Fruit fly (Drosophila melanogaster): ENCODE data around the gene mRpL9.

Gene mRpL9

DNA sequence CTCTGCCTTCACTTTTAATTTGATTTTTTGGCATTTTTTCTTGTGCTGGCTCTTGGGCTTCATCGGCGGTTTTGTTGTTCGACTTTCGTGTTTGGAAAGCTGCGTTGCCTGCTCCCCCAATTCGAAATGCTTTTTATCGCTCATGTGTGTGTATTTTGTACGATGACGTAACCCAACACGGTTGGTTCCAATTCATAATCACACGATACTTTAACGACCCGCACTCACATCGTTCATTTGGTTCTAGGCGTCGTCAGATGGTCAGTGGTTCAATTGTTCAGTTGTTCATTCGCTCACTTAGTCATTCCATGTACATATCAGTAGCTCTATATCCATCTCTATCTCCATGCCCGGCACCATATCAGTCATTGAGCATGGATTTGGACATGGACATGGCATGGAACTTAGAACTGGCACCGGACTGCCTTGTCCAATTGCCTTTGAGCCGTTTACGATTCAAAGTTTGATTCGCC, 36.6 kb upstream of the mRpL9 start (continued):
- TF ChIP-seq row (GFP tag; IDR thresholded peaks at IDR 0.05), result peak; percentile 3; the same call in 1 of the 3 replicates
- TF ChIP-seq so (GFP tag; IDR thresholded peaks at IDR 0.05), result 0 out of 3 replicates have a peak, but pooled peaks have one; percentile 28
- TF ChIP-seq CG15514 (GFP tag; optimal IDR thresholded peaks at IDR 0.05), result peak; percentile 73
- no peak for TF ChIP-seq HLH54F (GFP tag; optimal IDR thresholded peaks at IDR 0.05)
- no peak for TF ChIP-seq Neu2 (GFP tag; optimal IDR thresholded peaks at IDR 0.05; ENCODE audit: borderline replicate concordance)
- TF ChIP-seq D19B (GFP tag; optimal IDR thresholded peaks at IDR 0.05), result no peak
- TF ChIP-seq CG13894 (tag; optimal IDR thresholded peaks at IDR 0.05), result peak; percentile 37

DNA sequence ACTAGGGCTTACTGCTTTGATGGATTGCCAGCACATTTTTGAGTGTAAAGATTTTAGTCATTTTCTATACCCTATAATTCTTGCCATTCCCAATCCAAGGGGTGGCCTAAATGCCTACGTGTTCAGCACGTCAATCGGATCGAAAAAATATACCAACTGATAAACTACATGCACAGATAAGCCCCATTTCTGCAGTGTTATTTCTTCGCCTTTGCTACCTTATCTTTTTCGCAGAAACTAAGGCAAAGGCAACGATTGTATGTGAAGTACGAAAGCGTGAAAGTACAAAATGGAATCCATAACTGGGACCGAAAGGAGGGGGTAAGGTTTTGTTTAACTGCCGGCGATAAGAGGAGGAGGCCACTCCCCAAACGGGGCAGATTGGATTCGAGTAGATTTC, 32.6 kb upstream of the mRpL9 start:
- TF ChIP-seq CG10274 (GFP tag; optimal IDR thresholded peaks at IDR 0.05) (no peak), eve (GFP tag; optimal IDR thresholded peaks at IDR 0.05) (peak in 1 of 2 experiments; percentile 2), exex (tag; optimal IDR thresholded peaks at IDR 0.05) (peak; percentile 67), sisA (GFP tag; IDR thresholded peaks at IDR 0.05) (no peak), CG18599 (GFP tag; optimal IDR thresholded peaks at IDR 0.05) (no peak), crp (GFP tag; optimal IDR thresholded peaks at IDR 0.05) (no peak), Dref (GFP tag; IDR thresholded peaks at IDR 0.05) (no peak), CG7556 (GFP tag; optimal IDR thresholded peaks at IDR 0.05) (no peak), dm (GFP tag; optimal IDR thresholded peaks at IDR 0.05) (no peak), NK7.1 (GFP tag; optimal IDR thresholded peaks at IDR 0.05) (no peak), GATAe (GFP tag; conservative IDR thresholded peaks at IDR 0.05) (peak; percentile 42; the same call in 1 of the 2 replicates), Hr78 (GFP tag; optimal IDR thresholded peaks at IDR 0.05) (no peak), grn (GFP tag; optimal IDR thresholded peaks at IDR 0.05) (peak; percentile 27), CG32532 (GFP tag; IDR thresholded peaks at IDR 0.05) (peak; percentile 5; the same call in 1 of the 2 replicates), sr (GFP tag; IDR thresholded peaks at IDR 0.05) (no peak), mirr (GFP tag; optimal IDR thresholded peaks at IDR 0.05) (peak; percentile 15), sd (tag; optimal IDR thresholded peaks at IDR 0.05) (no peak), CG1602 (GFP tag; optimal IDR thresholded peaks at IDR 0.05) (no peak), CG31224 (GFP tag; IDR thresholded peaks at IDR 0.05) (no peak), bigmax (GFP tag; optimal IDR thresholded peaks at IDR 0.05) (no peak), Ada2b (GFP tag; IDR thresholded peaks at IDR 0.05) (no peak), Dp (GFP tag; optimal IDR thresholded peaks at IDR 0.05) (no peak), CG13287 (GFP tag; IDR thresholded peaks at IDR 0.05; ENCODE audit: partially characterized antibody) (0 out of 2 replicates have a peak, but pooled peaks have one; percentile 14), CG34376 (GFP tag; optimal IDR thresholded peaks at IDR 0.05) (peak; percentile 44), D19B (GFP tag; optimal IDR thresholded peaks at IDR 0.05) (peak; percentile 17), Med (GFP tag) (peak; percentile 64), lab (GFP tag; optimal IDR thresholded peaks at IDR 0.05) (peak; percentile 46), chinmo (GFP tag; IDR thresholded peaks at IDR 0.05; ENCODE audit: partially characterized antibody) (peak; percentile 87; the same call in 3 of the 4 replicates), wdn (GFP tag; IDR thresholded peaks at IDR 0.05) (0 out of 2 replicates have a peak, but pooled peaks have one; percentile 8), repo (GFP tag; optimal IDR thresholded peaks at IDR 0.05) (no peak), Fer1 (GFP tag; optimal IDR thresholded peaks at IDR 0.05) (peak; percentile 13), CG1233 (GFP tag; optimal IDR thresholded peaks at IDR 0.05) (no peak), BtbVII (GFP tag; optimal IDR thresholded peaks at IDR 0.05) (no peak), mld (GFP tag; IDR thresholded peaks at IDR 0.05; ENCODE audit: partially characterized antibody) (no peak), sug (tag; optimal IDR thresholded peaks at IDR 0.05) (peak; percentile 70), kah (GFP tag; optimal IDR thresholded peaks at IDR 0.05) (no peak), cwo (GFP tag; optimal IDR thresholded peaks at IDR 0.05) (peak; percentile 12), zf30C (GFP tag; optimal IDR thresholded peaks at IDR 0.05) (no peak)
